Fruit fly (Drosophila melanogaster) whole organism, embryonic: ENCODE measurements around the gene CG32073.

Experiments used
- ATbp ChIP-seq: fragments of 200-800 bp; sonication (Bioruptor generic); optimal IDR thresholded peaks from 2 replicates; lab custom pipeline; 2017; ENCODE audit warnings: missing biosample characterization, mild to moderate bottlenecking, missing genetic modification characterization, missing genetic modification reagents
- Abd-B ChIP-seq: fragments of 200-800 bp; sonication (Bioruptor generic); optimal IDR thresholded peaks from 2 replicates; lab custom pipeline; 2018; ENCODE audit warnings: missing biosample characterization, mild to moderate bottlenecking, missing genetic modification characterization, moderate library complexity
- CG1024 ChIP-seq: fragments of 200-800 bp; sonication (Bioruptor generic); IDR thresholded peaks from 2 replicates; pipeline ENCODE4 v1.3.6; 2022; ENCODE audit warnings: missing biosample characterization, missing genetic modification characterization
- CG11085 ChIP-seq: fragments of 200-800 bp; sonication (Bioruptor generic); IDR thresholded peaks from 2 replicates; pipeline ENCODE4 v1.3.6; 2022; ENCODE audit warnings: missing biosample characterization, missing genetic modification characterization
- CG11696 ChIP-seq: fragments of 200-800 bp; sonication (Bioruptor generic); IDR thresholded peaks from 2 replicates; pipeline ENCODE4 v1.3.6; 2022; ENCODE audit warnings: missing biosample characterization, missing genetic modification characterization
- CG12155 ChIP-seq: fragments of 200-800 bp; sonication (Bioruptor generic); optimal IDR thresholded peaks from 3 replicates; lab custom pipeline; 2016; ENCODE audit warnings: missing biosample characterization, missing genetic modification characterization
- CG1233 ChIP-seq: fragments of 200-800 bp; sonication (Bioruptor generic); optimal IDR thresholded peaks from 4 replicates; lab custom pipeline; 2018; ENCODE audit warnings: missing biosample characterization, mild to moderate bottlenecking, missing genetic modification characterization
- CG12769 ChIP-seq: fragments of 200-800 bp; sonication (Bioruptor generic); optimal IDR thresholded peaks from 2 replicates; lab custom pipeline; 2019; ENCODE audit warnings: missing biosample characterization, mild to moderate bottlenecking, missing genetic modification characterization, moderate library complexity
- CG13624 ChIP-seq: fragments of 200-800 bp; sonication (Bioruptor generic); optimal IDR thresholded peaks from 2 replicates; lab custom pipeline; 2016; ENCODE audit warnings: missing biosample characterization, missing genetic modification characterization
- CG14860 ChIP-seq: fragments of 200-800 bp; sonication (Bioruptor generic); IDR thresholded peaks from 3 replicates; pipeline ENCODE4 v1.3.6; 2022; ENCODE audit warnings: missing biosample characterization, missing genetic modification characterization; ENCODE audit not compliant: partially characterized antibody
- CG17385 ChIP-seq: fragments of 200-800 bp; sonication (Bioruptor generic); optimal IDR thresholded peaks from 3 replicates; lab custom pipeline; 2018; ENCODE audit warnings: missing biosample characterization, mild to moderate bottlenecking, missing genetic modification characterization
- CG1792 ChIP-seq: fragments of 200-800 bp; sonication (Bioruptor generic); optimal IDR thresholded peaks from 2 replicates; lab custom pipeline; 2016; ENCODE audit warnings: missing biosample characterization, missing genetic modification characterization
- CG2116 ChIP-seq: fragments of 200-800 bp; sonication (Bioruptor generic); optimal IDR thresholded peaks from 3 replicates; lab custom pipeline; 2018; ENCODE audit warnings: missing biosample characterization, mild to moderate bottlenecking, missing genetic modification characterization
- CG34422 ChIP-seq: fragments of 200-800 bp; sonication (Bioruptor generic); IDR thresholded peaks from 3 replicates; pipeline ENCODE4 v1.3.6; 2022; ENCODE audit warnings: missing biosample characterization, missing genetic modification characterization
- CG3838 ChIP-seq: fragments of 200-800 bp; sonication (Bioruptor generic); optimal IDR thresholded peaks from 3 replicates; lab custom pipeline; 2016; ENCODE audit warnings: missing biosample characterization, missing genetic modification characterization
- CG3995 ChIP-seq: fragments of 200-800 bp; sonication (Bioruptor generic); optimal IDR thresholded peaks from 3 replicates; lab custom pipeline; 2016; ENCODE audit warnings: missing biosample characterization, missing genetic modification characterization
- CG4617 ChIP-seq: fragments of 200-800 bp; sonication (Bioruptor generic); optimal IDR thresholded peaks from 3 replicates; lab custom pipeline; 2016; ENCODE audit warnings: missing biosample characterization, missing genetic modification characterization, borderline replicate concordance
- CG4730 ChIP-seq: fragments of 200-800 bp; sonication (Bioruptor generic); IDR thresholded peaks from 2 replicates; pipeline ENCODE4 v1.3.6; 2022; ENCODE audit warnings: missing biosample characterization, missing genetic modification characterization
- CG6689 ChIP-seq: fragments of 200-800 bp; sonication (Bioruptor generic); IDR thresholded peaks from 2 replicates; pipeline ENCODE4 v1.3.6; 2022; ENCODE audit warnings: missing biosample characterization, missing genetic modification characterization
- CG6765 ChIP-seq: fragments of 200-800 bp; sonication (Bioruptor generic); optimal IDR thresholded peaks from 3 replicates; lab custom pipeline; 2017; ENCODE audit warnings: missing biosample characterization, mild to moderate bottlenecking, missing genetic modification characterization
- CG9215 ChIP-seq: fragments of 200-800 bp; sonication (Bioruptor generic); IDR thresholded peaks from 2 replicates; pipeline ENCODE4 v1.3.6; 2022; ENCODE audit warnings: missing biosample characterization, missing genetic modification characterization
- CG9932 ChIP-seq: fragments of 200-800 bp; sonication (Bioruptor generic); IDR thresholded peaks from 2 replicates; pipeline ENCODE4 v1.3.6; 2022; ENCODE audit warnings: missing biosample characterization, missing genetic modification characterization
- CHES-1-like ChIP-seq: fragments of 200-800 bp; sonication (Bioruptor generic); optimal IDR thresholded peaks from 2 replicates; lab custom pipeline; 2016; ENCODE audit warnings: missing biosample characterization, missing genetic modification characterization
- Chrac-16 ChIP-seq: fragments of 200-800 bp; sonication (Bioruptor generic); optimal IDR thresholded peaks from 3 replicates; lab custom pipeline; 2016; ENCODE audit warnings: missing biosample characterization, missing genetic modification characterization
- Dek ChIP-seq: fragments of 200-800 bp; sonication (Bioruptor generic); optimal IDR thresholded peaks from 3 replicates; lab custom pipeline; 2019; ENCODE audit warnings: missing biosample characterization, mild to moderate bottlenecking, missing genetic modification characterization, moderate library complexity
- GATAe ChIP-seq: fragments of 200-800 bp; sonication (Bioruptor generic); conservative IDR thresholded peaks from 2 replicates; pipeline ENCODE4 v1.3.6; 2022; ENCODE audit warnings: missing biosample characterization, missing genetic modification characterization
- HmgZ ChIP-seq: fragments of 200-800 bp; sonication (Bioruptor generic); optimal IDR thresholded peaks from 2 replicates; lab custom pipeline; 2018; ENCODE audit warnings: missing biosample characterization, mild to moderate bottlenecking, missing genetic modification characterization
- Hsf ChIP-seq: fragments of 200-800 bp; sonication (Bioruptor generic); optimal IDR thresholded peaks from 3 replicates; lab custom pipeline; 2016; ENCODE audit warnings: missing biosample characterization, missing genetic modification characterization
- Nf-YA ChIP-seq: fragments of 200-800 bp; sonication (Bioruptor generic); IDR thresholded peaks from 2 replicates; pipeline ENCODE4 v1.3.6; 2022; ENCODE audit warnings: missing biosample characterization, missing genetic modification characterization
- Oaz ChIP-seq: fragments of 200-800 bp; sonication (Bioruptor generic); IDR thresholded peaks from 2 replicates; pipeline ENCODE4 v1.3.6; 2022; ENCODE audit warnings: missing biosample characterization, missing genetic modification characterization
- Taf1 ChIP-seq: fragments of 200-800 bp; sonication (Bioruptor generic); IDR thresholded peaks from 2 replicates; pipeline ENCODE4 v1.3.6; 2022; ENCODE audit warnings: missing biosample characterization, missing genetic modification characterization
- ap ChIP-seq: fragments of 200-800 bp; sonication (Bioruptor generic); IDR thresholded peaks from 2 replicates; pipeline ENCODE4 v1.3.6; 2022; ENCODE audit warnings: missing biosample characterization, missing genetic modification characterization
- ara ChIP-seq: fragments of 200-800 bp; sonication (Bioruptor generic); IDR thresholded peaks from 2 replicates; pipeline ENCODE4 v1.3.6; 2022; ENCODE audit warnings: missing biosample characterization, missing genetic modification characterization
- chif ChIP-seq, 2 experiments: fragments of 200-800 bp; sonication (Bioruptor generic); optimal IDR thresholded peaks; 3 replicates each; lab custom pipeline; 2016; ENCODE audit warnings: missing biosample characterization in 2 of 2, missing genetic modification characterization in 2 of 2
- chm ChIP-seq: fragments of 200-800 bp; sonication (Bioruptor generic); IDR thresholded peaks from 2 replicates; pipeline ENCODE4 v1.3.6; 2022; ENCODE audit warnings: missing biosample characterization, missing genetic modification characterization
- ci ChIP-seq: fragments of 200-800 bp; sonication (Bioruptor generic); IDR thresholded peaks from 3 replicates; pipeline ENCODE4 v1.3.6; 2022; ENCODE audit warnings: missing biosample characterization, missing genetic modification characterization
- dmrt11E ChIP-seq: fragments of 200-800 bp; sonication (Bioruptor generic); optimal IDR thresholded peaks from 3 replicates; lab custom pipeline; 2018; ENCODE audit warnings: missing biosample characterization, mild to moderate bottlenecking, missing genetic modification characterization, moderate library complexity
- en ChIP-seq: fragments of 200-800 bp; sonication (Bioruptor generic); optimal IDR thresholded peaks from 2 replicates; lab custom pipeline; 2016; ENCODE audit warnings: missing biosample characterization, missing genetic modification characterization
- eyg ChIP-seq: fragments of 200-800 bp; sonication (Bioruptor generic); optimal IDR thresholded peaks from 3 replicates; lab custom pipeline; 2016; ENCODE audit warnings: missing biosample characterization, missing genetic modification characterization
- fu2 ChIP-seq: fragments of 200-800 bp; sonication (Bioruptor generic); optimal IDR thresholded peaks from 2 replicates; lab custom pipeline; 2016; ENCODE audit warnings: missing biosample characterization, missing genetic modification characterization
- grn ChIP-seq: fragments of 200-800 bp; sonication (Bioruptor generic); optimal IDR thresholded peaks from 3 replicates; lab custom pipeline; 2017; ENCODE audit warnings: missing biosample characterization, missing genetic modification characterization
- nerfin-2 ChIP-seq: fragments of 200-800 bp; sonication (Bioruptor generic); IDR thresholded peaks from 2 replicates; pipeline ENCODE4 v1.3.6; 2022; ENCODE audit warnings: missing biosample characterization, missing genetic modification characterization; ENCODE audit not compliant: partially characterized antibody
- oc ChIP-seq: fragments of 200-800 bp; sonication (Bioruptor generic); optimal IDR thresholded peaks from 2 replicates; lab custom pipeline; 2018; ENCODE audit warnings: missing biosample characterization, mild to moderate bottlenecking, missing genetic modification characterization, moderate library complexity
- pfk ChIP-seq: fragments of 200-800 bp; sonication (Bioruptor generic); optimal IDR thresholded peaks from 2 replicates; lab custom pipeline; 2018; ENCODE audit warnings: missing biosample characterization, mild to moderate bottlenecking, missing genetic modification characterization, moderate library complexity
- pros ChIP-seq: fragments of 200-800 bp; sonication (Bioruptor generic); optimal IDR thresholded peaks from 3 replicates; lab custom pipeline; 2019; ENCODE audit warnings: missing biosample characterization, mild to moderate bottlenecking, missing genetic modification characterization, moderate library complexity
- scrt ChIP-seq: fragments of 200-800 bp; sonication (Bioruptor generic); optimal IDR thresholded peaks from 2 replicates; lab custom pipeline; 2018; ENCODE audit warnings: missing biosample characterization, mild to moderate bottlenecking, missing genetic modification characterization, moderate library complexity
- sens ChIP-seq: fragments of 200-800 bp; sonication (Bioruptor generic); peaks from one replicate; lab custom pipeline; 2016; ENCODE audit warnings: missing biosample characterization, missing genetic modification characterization
- sima ChIP-seq: fragments of 200-800 bp; sonication (Bioruptor generic); optimal IDR thresholded peaks from 2 replicates; lab custom pipeline; 2016; ENCODE audit warnings: missing biosample characterization, missing genetic modification characterization
- slp2 ChIP-seq: fragments of 200-800 bp; sonication (Bioruptor generic); optimal IDR thresholded peaks from 2 replicates; lab custom pipeline; 2016; ENCODE audit warnings: missing biosample characterization, missing genetic modification characterization
- unc-4 ChIP-seq: fragments of 200-800 bp; sonication (Bioruptor generic); IDR thresholded peaks from 2 replicates; pipeline ENCODE4 v1.3.6; 2022; ENCODE audit warnings: missing biosample characterization, missing genetic modification characterization; ENCODE audit not compliant: partially characterized antibody
- wdn ChIP-seq: fragments of 200-800 bp; sonication (Bioruptor generic); IDR thresholded peaks from 2 replicates; pipeline ENCODE4 v1.3.6; 2022; ENCODE audit warnings: missing biosample characterization, missing genetic modification characterization

The CG32073 gene

dm6 chr3L:11084557-11085231, 22.7 kb downstream of the CG32073 start (continued):
- peak; percentile 97 for TF ChIP-seq CG34422 (GFP tag; lab: Robert Waterston, UW)
- TF ChIP-seq GATAe (GFP tag; lab: Robert Waterston, UW): peak; percentile 62
- peak; percentile 78 for TF ChIP-seq grn (GFP tag; lab: Kevin White, UChicago)
- peak; percentile 94 for TF ChIP-seq CG12769 (tag; lab: Kevin White, UChicago)
- peak; percentile 90 for TF ChIP-seq Dek (tag; lab: Kevin White, UChicago)
- peak; percentile 95 for TF ChIP-seq CG1233 (GFP tag; lab: Kevin White, UChicago)
- TF ChIP-seq fu2: peak; percentile 91
- peak; percentile 80 for TF ChIP-seq CG9932
- peak; percentile 24 for TF ChIP-seq pfk
- TF ChIP-seq CG11085: peak; percentile 82
- peak; percentile 79 for TF ChIP-seq scrt (GFP tag; lab: Kevin White, UChicago)
- peak; percentile 84 for TF ChIP-seq wdn (GFP tag; lab: Robert Waterston, UW)
- peak; percentile 97 for TF ChIP-seq ara (GFP tag; lab: Robert Waterston, UW)
- TF ChIP-seq CG1024 (GFP tag; lab: Robert Waterston, UW): peak; percentile 94
- peak; percentile 95 for TF ChIP-seq CG1792 (GFP tag; lab: Kevin White, UChicago)
- TF ChIP-seq ci (GFP tag; lab: Robert Waterston, UW): peak; percentile 99
- no peak for TF ChIP-seq nerfin-2 (GFP tag; lab: Robert Waterston, UW)
- peak; percentile 94 for TF ChIP-seq HmgZ (tag; lab: Kevin White, UChicago)
- TF ChIP-seq CG3995 (GFP tag; lab: Kevin White, UChicago): peak; percentile 46
- TF ChIP-seq Hsf (GFP tag; lab: Kevin White, UChicago): peak; percentile 97
- no peak for TF ChIP-seq unc-4 (GFP tag; lab: Robert Waterston, UW)
- TF ChIP-seq CG11696 (GFP tag; lab: Robert Waterston, UW): peak; percentile 87
- peak; percentile 96 for TF ChIP-seq slp2 (GFP tag; lab: Kevin White, UChicago)
- TF ChIP-seq en: peak; percentile 94
- peak; percentile 91 for TF ChIP-seq sima
- TF ChIP-seq CHES-1-like (GFP tag; lab: Kevin White, UChicago): peak; percentile 97
- peak; percentile 93 for TF ChIP-seq CG4617
- TF ChIP-seq eyg: peak; percentile 95
- peak; percentile 84 for TF ChIP-seq CG2116 (GFP tag; lab: Kevin White, UChicago)
- TF ChIP-seq Abd-B (GFP tag; lab: Kevin White, UChicago): peak; percentile 95
- TF ChIP-seq sens (GFP tag; lab: Kevin White, UChicago): peak; percentile 100
- peak; percentile 97 for TF ChIP-seq ap
- peak; percentile 78 for TF ChIP-seq CG9215 (GFP tag; lab: Robert Waterston, UW)
- TF ChIP-seq Chrac-16 (GFP tag; lab: Kevin White, UChicago): peak; percentile 95
- TF ChIP-seq CG13624: peak; percentile 96
- peak; percentile 87 for TF ChIP-seq Oaz (GFP tag; lab: Robert Waterston, UW)
- TF ChIP-seq dmrt11E: peak; percentile 98
- peak; percentile 75 for TF ChIP-seq Taf1 (GFP tag; lab: Robert Waterston, UW)
- TF ChIP-seq chm (GFP tag; lab: Robert Waterston, UW): peak; percentile 99
- peak; percentile 98 for TF ChIP-seq oc (tag; lab: Kevin White, UChicago)
- peak; percentile 62 for TF ChIP-seq CG6765 (GFP tag; lab: Kevin White, UChicago)
- TF ChIP-seq CG6689 (GFP tag; lab: Robert Waterston, UW): peak; percentile 96
- peak; percentile 96 for TF ChIP-seq Nf-YA (GFP tag; lab: Robert Waterston, UW)
- peak; percentile 95 for TF ChIP-seq ATbp (GFP tag; lab: Kevin White, UChicago)
- peak; percentile 92 for TF ChIP-seq CG3838
- TF ChIP-seq CG17385 (GFP tag; lab: Kevin White, UChicago): peak; percentile 95
- peak; percentile 93 for TF ChIP-seq CG12155
- TF ChIP-seq pros (GFP tag; lab: Kevin White, UChicago): peak; percentile 73
- peak; percentile 94 for TF ChIP-seq CG4730
- peak; percentile 98 for TF ChIP-seq chif (GFP tag; optimal IDR thresholded peaks at IDR 0.05; lab: Kevin White, UChicago)
- TF ChIP-seq CG14860 (GFP tag; lab: Robert Waterston, UW): no peak
